Worm (Caenorhabditis elegans): ENCODE measurements around the gene srg-32.

DNA sequence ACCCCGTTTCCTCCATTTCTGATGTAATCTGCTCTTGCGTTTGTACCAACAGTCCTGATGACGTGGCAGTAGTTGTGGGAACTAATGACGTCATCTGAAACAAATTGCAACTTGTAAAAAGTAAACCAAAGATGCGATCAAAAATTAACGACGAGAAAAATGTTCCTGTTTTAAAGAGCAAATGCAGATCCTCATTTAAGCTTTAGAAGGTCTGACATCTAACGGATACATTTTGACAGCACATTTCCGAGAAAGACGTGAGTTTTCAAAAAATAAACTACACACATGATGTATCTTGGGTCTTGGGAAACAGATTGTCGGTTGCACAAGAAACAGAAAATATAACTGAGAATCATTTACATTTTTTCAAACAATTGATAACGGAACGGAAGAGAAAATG is 26.9 kb upstream of the srg-32 start, which contains the start of gene H09F14.1:
- no peak for TF ChIP-seq elt-3 (tag; optimal IDR thresholded peaks at IDR 0.05)
- TF ChIP-seq nhr-237 (tag; optimal IDR thresholded peaks at IDR 0.05), result no peak
- TF ChIP-seq snpc-4 (tag; optimal IDR thresholded peaks at IDR 0.05), result no peak
